Worm (Caenorhabditis elegans): Measurements from ENCODE around the gene srh-61.

ce11 chrII:12491936-12492335 lies 24.3 kb downstream of the srh-61 start, which contains the start of gene srz-6:
- TF ChIP-seq nhr-11 (tag; optimal IDR thresholded peaks at IDR 0.05) (no peak), unc-3 (GFP tag; conservative IDR thresholded peaks at IDR 0.05) (no peak), unc-3 (tag; optimal IDR thresholded peaks at IDR 0.05) (no peak), pqm-1 (tag; optimal IDR thresholded peaks at IDR 0.05) (no peak)

All from whole organism, late embryonic.